Fruit fly (Drosophila melanogaster) whole organism, prepupa: ENCODE measurements around the gene yata.

Source experiments
- CG11294 ChIP-seq: fragments of 200-800 bp; sonication (Bioruptor generic); IDR thresholded peaks from 2 replicates; pipeline ENCODE4 v1.3.6; 2022; ENCODE audit warnings: missing biosample characterization, missing genetic modification characterization
- CG15336 ChIP-seq: fragments of 200-800 bp; sonication (Bioruptor generic); IDR thresholded peaks from 2 replicates; pipeline ENCODE4 v1.3.6; 2022; ENCODE audit warnings: missing biosample characterization, missing genetic modification characterization
- CG1621 ChIP-seq: fragments of 200-800 bp; sonication (Bioruptor generic); optimal IDR thresholded peaks from 3 replicates; lab custom pipeline; 2018; ENCODE audit warnings: missing biosample characterization, mild to moderate bottlenecking, missing genetic modification characterization
- CG16779 ChIP-seq: fragments of 200-800 bp; sonication (Bioruptor generic); optimal IDR thresholded peaks from 3 replicates; lab custom pipeline; 2017; ENCODE audit warnings: missing biosample characterization, mild to moderate bottlenecking, missing genetic modification characterization
- Eip78C ChIP-seq: fragments of 200-800 bp; sonication (Bioruptor generic); peaks from one replicate; lab custom pipeline; 2016; ENCODE audit warnings: missing biosample characterization, missing genetic modification characterization
- Hr39 ChIP-seq: fragments of 200-800 bp; sonication (Bioruptor generic); optimal IDR thresholded peaks from 2 replicates; lab custom pipeline; 2016; ENCODE audit warnings: missing biosample characterization, missing genetic modification characterization
- Lpt ChIP-seq: fragments of 200-800 bp; sonication (Bioruptor generic); optimal IDR thresholded peaks from 3 replicates; lab custom pipeline; 2016; ENCODE audit warnings: missing biosample characterization, missing genetic modification characterization
- OdsH ChIP-seq: fragments of 200-800 bp; sonication (Bioruptor generic); optimal IDR thresholded peaks from 3 replicates; lab custom pipeline; 2016; ENCODE audit warnings: missing biosample characterization, missing genetic modification characterization
- Smox ChIP-seq: fragments of 200-800 bp; sonication (Bioruptor generic); optimal IDR thresholded peaks from 3 replicates; lab custom pipeline; 2016; ENCODE audit warnings: missing biosample characterization, missing genetic modification characterization
- Sox15 ChIP-seq: fragments of 200-800 bp; sonication (Bioruptor generic); optimal IDR thresholded peaks from 3 replicates; lab custom pipeline; 2016; ENCODE audit warnings: missing biosample characterization, missing genetic modification characterization
- dac ChIP-seq: fragments of 200-800 bp; sonication (Bioruptor generic); optimal IDR thresholded peaks from 2 replicates; lab custom pipeline; 2017; ENCODE audit warnings: missing biosample characterization, mild to moderate bottlenecking, missing genetic modification characterization
- esn ChIP-seq: fragments of 200-800 bp; sonication (Bioruptor generic); optimal IDR thresholded peaks from 2 replicates; lab custom pipeline; 2016; ENCODE audit warnings: missing biosample characterization, mild to moderate bottlenecking, missing genetic modification characterization, moderate library complexity
- fkh ChIP-seq: fragments of 200-800 bp; sonication (Bioruptor generic); optimal IDR thresholded peaks from 3 replicates; lab custom pipeline; 2017; ENCODE audit warnings: missing biosample characterization, mild to moderate bottlenecking, missing genetic modification characterization, moderate library complexity

DNA sequence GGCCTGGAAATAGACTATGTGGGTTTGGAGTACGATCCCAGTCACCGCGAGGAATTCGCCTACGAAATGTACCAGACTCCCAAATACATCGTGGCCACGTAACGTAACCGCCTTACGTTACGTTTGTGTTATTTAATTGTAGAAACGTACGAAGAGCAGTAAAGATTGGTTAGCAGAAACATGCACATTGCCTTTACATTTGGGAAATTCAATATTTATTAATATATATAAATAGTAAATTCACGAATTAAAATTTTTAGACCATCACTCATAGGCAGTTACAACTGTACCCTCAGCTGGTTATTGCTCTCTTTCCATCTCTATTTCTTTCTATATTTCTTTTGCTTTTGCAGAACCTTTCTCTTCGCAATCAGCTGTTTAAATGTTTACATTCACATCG lies 11.1 kb upstream of the yata start, which contains the start of gene Gnpnat:
- no peak for TF ChIP-seq Sox15 (GFP tag; lab: Kevin White, UChicago)
- TF ChIP-seq CG11294: no peak
- no peak for TF ChIP-seq fkh
- TF ChIP-seq Hr39 (GFP tag; lab: Kevin White, UChicago): peak; percentile 3
- peak; percentile 44 for TF ChIP-seq Smox (GFP tag; lab: Kevin White, UChicago)
- TF ChIP-seq OdsH: peak; percentile 71
- no peak for TF ChIP-seq CG15336
- peak; percentile 90 for TF ChIP-seq Eip78C (GFP tag; lab: Kevin White, UChicago)
- peak; percentile 25 for TF ChIP-seq CG16779 (tag; lab: Kevin White, UChicago)
- peak; percentile 38 for TF ChIP-seq dac
- peak; percentile 17 for TF ChIP-seq CG1621 (tag; lab: Kevin White, UChicago)
- peak; percentile 25 for TF ChIP-seq Lpt (GFP tag; lab: Kevin White, UChicago)
- TF ChIP-seq esn (GFP tag; lab: Kevin White, UChicago): peak; percentile 69
